Worm (Caenorhabditis elegans): ENCODE results near the gene F32A5.4.
A peak's percentile ranks its signal among the peaks of the same experiment; 100 is the strongest.

ce11 chrII:7255614-7256162 lies 26.7 kb downstream of the F32A5.4 start, which contains the start of gene F32A5.8:
- TF ChIP-seq ZK546.5 (tag; optimal IDR thresholded peaks at IDR 0.05) (no peak), nhr-25 (tag; optimal IDR thresholded peaks at IDR 0.05) (peak; percentile 32), ceh-82 (tag; optimal IDR thresholded peaks at IDR 0.05) (no peak), ama-1 (optimal IDR thresholded peaks at IDR 0.05) (no peak), ztf-11 (tag; optimal IDR thresholded peaks at IDR 0.05) (no peak), nhr-12 (tag; optimal IDR thresholded peaks at IDR 0.05) (no peak), zag-1 (tag; optimal IDR thresholded peaks at IDR 0.05) (no peak), unc-39 (tag; optimal IDR thresholded peaks at IDR 0.05) (no peak), nhr-237 (tag; optimal IDR thresholded peaks at IDR 0.05) (no peak), snpc-4 (tag; optimal IDR thresholded peaks at IDR 0.05) (no peak), nfya-1 (tag; optimal IDR thresholded peaks at IDR 0.05; ENCODE audit: insufficient read depth) (no peak), sea-2 (GFP tag; optimal IDR thresholded peaks at IDR 0.05) (no peak), fkh-10 (GFP tag; optimal IDR thresholded peaks at IDR 0.05) (no peak), unc-62 (GFP tag; optimal IDR thresholded peaks at IDR 0.05) (no peak)
